Worm (Caenorhabditis elegans) whole organism, young adult: Measurements from ENCODE around the gene D1086.12.
"Not testable (repeated sequence)": the region's sequence is repeated elsewhere in the genome, so short reads cannot be mapped to it uniquely, and the experiment has no call there.

Source experiments
- B0019.2 ChIP-seq: fragments of 200-800 bp; sonication (Bioruptor generic); conservative IDR thresholded peaks from 2 replicates; pipeline ENCODE4 v1.3.6; 2022; ENCODE audit warnings: missing genetic modification reagents, missing genetic modification characterization, missing compliant biosample characterization
- B0035.1 ChIP-seq: sonication (generic microtip); optimal IDR thresholded peaks from 2 replicates; lab custom pipeline; 2016; ENCODE audit warnings: missing genetic modification characterization, mild to moderate bottlenecking, missing compliant biosample characterization, missing genotype, missing genetic modification reagents
- B0261.1 ChIP-seq: sonication (generic microtip); optimal IDR thresholded peaks from 2 replicates; lab custom pipeline; 2016; ENCODE audit warnings: mild to moderate bottlenecking, missing genetic modification characterization, moderate library complexity, missing compliant biosample characterization
- D2030.7 ChIP-seq: fragments of 200-800 bp; sonication (Bioruptor generic); IDR thresholded peaks from 2 replicates; pipeline ENCODE4 v1.3.6; 2022; ENCODE audit warnings: missing genetic modification reagents, missing genetic modification characterization, missing compliant biosample characterization
- F33H1.4 ChIP-seq: fragments of 200-800 bp; sonication (Bioruptor generic); IDR thresholded peaks from 2 replicates; pipeline ENCODE4 v1.3.6; 2022; ENCODE audit warnings: missing genetic modification reagents, missing genetic modification characterization, missing compliant biosample characterization
- F37B4.10 ChIP-seq: fragments of 200-800 bp; sonication (Bioruptor generic); IDR thresholded peaks from 2 replicates; pipeline ENCODE4 v1.3.6; 2022; ENCODE audit warnings: missing genetic modification characterization, missing compliant biosample characterization
- F52B5.7 ChIP-seq: sonication (generic microtip); optimal IDR thresholded peaks from 2 replicates; lab custom pipeline; 2016; ENCODE audit warnings: mild to moderate bottlenecking, missing genetic modification characterization, missing compliant biosample characterization
- F57C9.4 ChIP-seq: sonication (generic microtip); optimal IDR thresholded peaks from 2 replicates; lab custom pipeline; 2017; ENCODE audit warnings: mild to moderate bottlenecking, missing genetic modification characterization, missing compliant biosample characterization
- K11D2.4 ChIP-seq: fragments of 200-800 bp; sonication (Bioruptor generic); IDR thresholded peaks from 2 replicates; pipeline ENCODE4 v1.3.6; 2022; ENCODE audit warnings: missing genetic modification reagents, missing genetic modification characterization, missing compliant biosample characterization
- K12H6.12 ChIP-seq: fragments of 200-800 bp; sonication (Bioruptor generic); optimal IDR thresholded peaks from 2 replicates; lab custom pipeline; 2018; ENCODE audit warnings: mild to moderate bottlenecking, missing genetic modification characterization, missing compliant biosample characterization
- Y53G8AR.9 ChIP-seq: fragments of 200-800 bp; sonication (Bioruptor generic); conservative IDR thresholded peaks from 2 replicates; pipeline ENCODE4 v1.3.6; 2022; ENCODE audit warnings: missing genetic modification reagents, missing genetic modification characterization, missing compliant biosample characterization
- Y56A3A.18 ChIP-seq: fragments of 200-800 bp; sonication (Bioruptor generic); IDR thresholded peaks from 2 replicates; pipeline ENCODE4 v1.3.6; 2022; ENCODE audit warnings: missing genetic modification reagents, missing genetic modification characterization, missing compliant biosample characterization
- Y67H2A.10 ChIP-seq: fragments of 200-800 bp; sonication (Bioruptor generic); conservative IDR thresholded peaks from 2 replicates; pipeline ENCODE4 v1.3.6; 2022; ENCODE audit warnings: missing genetic modification reagents, missing genetic modification characterization, missing compliant biosample characterization
- ZK185.1 ChIP-seq: sonication (generic microtip); optimal IDR thresholded peaks from 2 replicates; lab custom pipeline; 2016; ENCODE audit warnings: mild to moderate bottlenecking, missing genetic modification characterization, missing compliant biosample characterization; ENCODE audit not compliant: poor library complexity, severe bottlenecking
- akir-1 ChIP-seq: fragments of 200-800 bp; sonication (Bioruptor generic); optimal IDR thresholded peaks from 2 replicates; lab custom pipeline; 2018; ENCODE audit warnings: mild to moderate bottlenecking, missing genetic modification characterization, moderate library complexity, missing compliant biosample characterization
- aptf-2 ChIP-seq: fragments of 200-800 bp; sonication (Bioruptor generic); conservative IDR thresholded peaks from 2 replicates; pipeline ENCODE4 v1.3.6; 2022; ENCODE audit warnings: missing genetic modification reagents, missing genetic modification characterization, missing compliant biosample characterization
- athp-1 ChIP-seq: sonication (generic microtip); optimal IDR thresholded peaks from 2 replicates; lab custom pipeline; 2017; ENCODE audit warnings: mild to moderate bottlenecking, missing genetic modification characterization, missing compliant biosample characterization
- attf-5 ChIP-seq: fragments of 200-800 bp; sonication (Bioruptor generic); optimal IDR thresholded peaks from 2 replicates; lab custom pipeline; 2018; ENCODE audit warnings: mild to moderate bottlenecking, missing genetic modification characterization, missing compliant biosample characterization
- attf-6 ChIP-seq: fragments of 200-800 bp; sonication (Bioruptor generic); IDR thresholded peaks from 2 replicates; pipeline ENCODE4 v1.3.6; 2022; ENCODE audit warnings: missing genetic modification reagents, missing genetic modification characterization, missing compliant biosample characterization
- cebp-1 ChIP-seq, 2 experiments: fragments of 200-800 bp in 1 of 2; sonication (Bioruptor generic) in 1 of 2; sonication (generic microtip) in 1 of 2; IDR thresholded peaks in 1 of 2; optimal IDR thresholded peaks in 1 of 2; 2 replicates each; pipeline versions ENCODE4 v1.3.6 to Lab custom; 2017 to 2022; ENCODE audit warnings: missing compliant biosample characterization in 2 of 2, missing genetic modification characterization in 2 of 2, mild to moderate bottlenecking in 1 of 2, missing genetic modification reagents in 1 of 2, moderate library complexity in 1 of 2
- ceh-100 ChIP-seq: fragments of 200-800 bp; sonication (Bioruptor generic); IDR thresholded peaks from 2 replicates; pipeline ENCODE4 v1.3.6; 2022; ENCODE audit warnings: missing genetic modification reagents, missing genetic modification characterization, missing compliant biosample characterization
- ceh-27 ChIP-seq: fragments of 200-800 bp; sonication (Bioruptor generic); optimal IDR thresholded peaks from 2 replicates; lab custom pipeline; 2018; ENCODE audit warnings: mild to moderate bottlenecking, missing genetic modification characterization, moderate library complexity, missing compliant biosample characterization
- ceh-40 ChIP-seq: fragments of 200-800 bp; sonication (Bioruptor generic); IDR thresholded peaks from 2 replicates; pipeline ENCODE4 v1.3.6; 2022; ENCODE audit warnings: missing genetic modification characterization, missing compliant biosample characterization
- ceh-58 ChIP-seq: fragments of 200-800 bp; sonication (Bioruptor generic); IDR thresholded peaks from 2 replicates; pipeline ENCODE4 v1.3.6; 2022; ENCODE audit warnings: missing genetic modification characterization, missing compliant biosample characterization
- ceh-91 ChIP-seq: fragments of 200-800 bp; sonication (Bioruptor generic); IDR thresholded peaks from 2 replicates; pipeline ENCODE4 v1.3.6; 2022; ENCODE audit warnings: missing genetic modification reagents, missing genetic modification characterization, missing compliant biosample characterization
- chd-7 ChIP-seq: sonication (generic microtip); optimal IDR thresholded peaks from 2 replicates; lab custom pipeline; 2016; ENCODE audit warnings: mild to moderate bottlenecking, missing genetic modification characterization, moderate library complexity, missing compliant biosample characterization
- dox-1 ChIP-seq: fragments of 200-800 bp; sonication (Bioruptor generic); IDR thresholded peaks from 2 replicates; pipeline ENCODE4 v1.3.6; 2022; ENCODE audit warnings: missing genetic modification reagents, missing genetic modification characterization, missing compliant biosample characterization
- ekl-4 ChIP-seq: fragments of 200-800 bp; sonication (Bioruptor generic); IDR thresholded peaks from 2 replicates; pipeline ENCODE4 v1.3.6; 2022; ENCODE audit warnings: missing genetic modification reagents, missing genetic modification characterization, missing compliant biosample characterization
- ets-4 ChIP-seq: fragments of 200-800 bp; sonication (Bioruptor generic); optimal IDR thresholded peaks from 2 replicates; lab custom pipeline; 2018; ENCODE audit warnings: mild to moderate bottlenecking, missing genetic modification characterization, missing compliant biosample characterization
- hrde-1 ChIP-seq: sonication (generic microtip); optimal IDR thresholded peaks from 2 replicates; lab custom pipeline; 2016; ENCODE audit warnings: missing genetic modification characterization, mild to moderate bottlenecking, missing compliant biosample characterization, moderate library complexity, missing genotype, missing genetic modification reagents, borderline replicate concordance
- lag-1 ChIP-seq: fragments of 200-800 bp; sonication (Bioruptor generic); IDR thresholded peaks from 2 replicates; pipeline ENCODE4 v1.3.6; 2022; ENCODE audit warnings: missing genetic modification reagents, missing genetic modification characterization, missing compliant biosample characterization
- let-526 ChIP-seq: fragments of 200-800 bp; sonication (Bioruptor generic); IDR thresholded peaks from 2 replicates; pipeline ENCODE4 v1.3.6; 2022; ENCODE audit warnings: missing genetic modification reagents, missing genetic modification characterization, missing compliant biosample characterization
- lin-40 ChIP-seq: sonication (generic microtip); optimal IDR thresholded peaks from 2 replicates; lab custom pipeline; 2016; ENCODE audit warnings: missing genetic modification characterization, mild to moderate bottlenecking, missing compliant biosample characterization, missing genotype, missing genetic modification reagents
- lir-1 ChIP-seq: fragments of 200-800 bp; sonication (Bioruptor generic); conservative IDR thresholded peaks from 2 replicates; pipeline ENCODE4 v1.3.6; 2022; ENCODE audit warnings: missing genetic modification reagents, missing genetic modification characterization, missing compliant biosample characterization
- madf-8 ChIP-seq: fragments of 200-800 bp; sonication (Bioruptor generic); conservative IDR thresholded peaks from 2 replicates; pipeline ENCODE4 v1.3.6; 2022; ENCODE audit warnings: missing genetic modification reagents, missing genetic modification characterization, missing compliant biosample characterization
- rcor-1 ChIP-seq: fragments of 200-800 bp; sonication (Bioruptor generic); IDR thresholded peaks from 2 replicates; pipeline ENCODE4 v1.3.6; 2022; ENCODE audit warnings: missing genetic modification reagents, missing genetic modification characterization, missing compliant biosample characterization
- rec-8 ChIP-seq, 2 experiments: sonication (generic microtip); optimal IDR thresholded peaks; 2 replicates each; lab custom pipeline; 2016; ENCODE audit warnings: mild to moderate bottlenecking in 2 of 2, missing genetic modification characterization in 2 of 2, missing genetic modification reagents in 2 of 2, missing genotype in 2 of 2, missing biosample characterization in 1 of 2, missing compliant biosample characterization in 1 of 2, moderate library complexity in 1 of 2
- snpc-1.3 ChIP-seq: sonication (generic microtip); optimal IDR thresholded peaks from 2 replicates; lab custom pipeline; 2017; ENCODE audit warnings: missing genetic modification characterization, mild to moderate bottlenecking, missing compliant biosample characterization, antibody characterized with exemption, moderate library complexity, missing genotype, missing genetic modification reagents; ENCODE audit not compliant: insufficient read depth
- snpc-4 ChIP-seq, 5 experiments: fragments of 150-350 bp in 1 of 5; sonication (generic microtip) in 4 of 5; optimal IDR thresholded peaks; 2 replicates each; lab custom pipeline; 2014 to 2018; ENCODE audit warnings: missing genetic modification characterization in 5 of 5, missing biosample characterization in 3 of 5, antibody characterized with exemption in 2 of 5, mild to moderate bottlenecking in 2 of 5, missing compliant biosample characterization in 2 of 5, missing genotype in 2 of 5, moderate library complexity in 2 of 5, missing genetic modification reagents in 1 of 5
- zfh-2 ChIP-seq: fragments of 200-800 bp; sonication (Bioruptor generic); conservative IDR thresholded peaks from 2 replicates; pipeline ENCODE4 v1.3.6; 2022; ENCODE audit warnings: missing genetic modification reagents, missing genetic modification characterization, missing compliant biosample characterization
- zim-3 ChIP-seq: sonication (generic microtip); optimal IDR thresholded peaks from 2 replicates; lab custom pipeline; 2017; ENCODE audit warnings: mild to moderate bottlenecking, missing genetic modification characterization, moderate library complexity, missing compliant biosample characterization
- ztf-26 ChIP-seq: sonication (generic microtip); optimal IDR thresholded peaks from 2 replicates; lab custom pipeline; 2017; ENCODE audit warnings: missing genetic modification characterization, missing compliant biosample characterization
- ztf-28 ChIP-seq: fragments of 200-800 bp; sonication (Bioruptor generic); IDR thresholded peaks from 2 replicates; pipeline ENCODE4 v1.3.6; 2022; ENCODE audit warnings: missing genetic modification reagents, missing genetic modification characterization, missing compliant biosample characterization
- ztf-6 ChIP-seq: fragments of 200-800 bp; sonication (Bioruptor generic); IDR thresholded peaks from 2 replicates; pipeline ENCODE4 v1.3.6; 2022; ENCODE audit warnings: missing genetic modification reagents, missing genetic modification characterization, missing compliant biosample characterization

The D1086.12 gene

DNA sequence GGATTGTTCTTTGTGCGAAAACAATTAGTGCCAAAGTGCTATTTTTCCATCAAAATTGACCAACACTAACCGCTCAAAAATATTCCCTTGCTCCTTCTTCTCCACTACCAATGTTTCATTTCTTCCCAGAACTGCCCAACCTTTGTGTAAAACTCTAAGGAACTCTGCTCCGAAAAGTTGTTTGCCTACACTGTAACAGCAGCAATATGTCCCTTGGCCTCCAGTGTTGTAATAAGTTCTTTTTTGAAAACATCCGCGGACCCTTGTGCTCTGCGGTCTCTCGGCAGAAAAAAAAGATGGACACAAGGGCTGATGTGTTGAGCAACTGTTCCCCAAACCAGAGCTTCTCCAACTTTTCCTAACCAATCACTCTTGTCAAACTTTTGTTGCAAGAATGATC is at the start of gene D1086.12:
Gene D1086.12 (plus strand): TSS at position 301 of the 400 bp plus-strand sequence.
- TF ChIP-seq ets-4, result no peak
- TF ChIP-seq B0019.2 (GFP tag; lab: Robert Waterston, UW), result no peak
- TF ChIP-seq lin-40, result no peak
- no peak for TF ChIP-seq B0261.1 (tag; lab: Kevin White, UChicago)
- TF ChIP-seq snpc-1.3, result no peak

- TF ChIP-seq ztf-28, result peak; percentile 91
- peak; percentile 91 for TF ChIP-seq aptf-2 (GFP tag; lab: Robert Waterston, UW)
- peak; percentile 94 for TF ChIP-seq ztf-26 (tag; lab: Kevin White, UChicago)
- 0 out of 2 replicates have a peak, but pooled peaks have one; percentile 25 for TF ChIP-seq ceh-40 (GFP tag; lab: Robert Waterston, UW)
- TF ChIP-seq attf-5 (GFP tag; lab: Kevin White, UChicago), result peak; percentile 95
- peak; percentile 8 for TF ChIP-seq hrde-1 (tag; lab: Kevin White, UChicago)
- peak; percentile 97 for TF ChIP-seq lag-1 (GFP tag; lab: Robert Waterston, UW)
- TF ChIP-seq cebp-1 (GFP tag; IDR thresholded peaks at IDR 0.05; lab: Robert Waterston, UW), result peak; percentile 87
- TF ChIP-seq cebp-1 (tag; optimal IDR thresholded peaks at IDR 0.05; lab: Kevin White, UChicago), result peak; percentile 87
- TF ChIP-seq rec-8 (tag; optimal IDR thresholded peaks at IDR 0.05; lab: Kevin White, UChicago), result peak; percentile 57 to 79
- TF ChIP-seq D2030.7, result peak; percentile 60
- TF ChIP-seq snpc-4 (GFP tag; optimal IDR thresholded peaks at IDR 0.05; lab: Kevin White, UChicago), result not testable (repeated sequence)
- TF ChIP-seq snpc-4 (tag; optimal IDR thresholded peaks at IDR 0.05; lab: Kevin White, UChicago), result peak in 3 of 4 experiments; percentile 48 to 82 (median 77)
- TF ChIP-seq let-526 (GFP tag; lab: Robert Waterston, UW), result peak; percentile 98
- peak; percentile 97 for TF ChIP-seq lir-1 (GFP tag; lab: Robert Waterston, UW)
- peak; percentile 72 for TF ChIP-seq F33H1.4 (GFP tag; lab: Robert Waterston, UW)
- peak; percentile 97 for TF ChIP-seq ZK185.1 (tag; lab: Kevin White, UChicago)
- peak; percentile 98 for TF ChIP-seq ekl-4 (GFP tag; lab: Robert Waterston, UW)
- peak; percentile 77 for TF ChIP-seq ceh-91 (GFP tag; lab: Robert Waterston, UW)
- peak; percentile 87 for TF ChIP-seq F57C9.4
- peak; percentile 91 for TF ChIP-seq athp-1
- TF ChIP-seq ztf-6 (GFP tag; lab: Robert Waterston, UW), result peak; percentile 91
- peak; percentile 67 for TF ChIP-seq madf-8
- TF ChIP-seq K12H6.12 (tag; lab: Kevin White, UChicago), result peak; percentile 92
- peak; percentile 93 for TF ChIP-seq Y56A3A.18 (GFP tag; lab: Robert Waterston, UW)
- TF ChIP-seq F52B5.7 (tag; lab: Kevin White, UChicago), result peak; percentile 73
- TF ChIP-seq zim-3 (tag; lab: Kevin White, UChicago), result peak; percentile 89
- TF ChIP-seq zfh-2 (GFP tag; lab: Robert Waterston, UW), result peak; percentile 82
- peak; percentile 94 for TF ChIP-seq ceh-100 (GFP tag; lab: Robert Waterston, UW)
- peak; percentile 98 for TF ChIP-seq dox-1 (GFP tag; lab: Robert Waterston, UW)
- peak; percentile 94 for TF ChIP-seq akir-1 (GFP tag; lab: Kevin White, UChicago)
- TF ChIP-seq K11D2.4 (GFP tag; lab: Robert Waterston, UW), result peak; percentile 97
- 0 out of 2 replicates have a peak, but pooled peaks have one; percentile 13 for TF ChIP-seq ceh-58
- peak; percentile 90; the same call in 1 of the 2 replicates for TF ChIP-seq F37B4.10
- TF ChIP-seq Y53G8AR.9 (GFP tag; lab: Robert Waterston, UW), result peak; percentile 97
- peak; percentile 90 for TF ChIP-seq Y67H2A.10
- peak; percentile 95 for TF ChIP-seq rcor-1
- peak; percentile 96 for TF ChIP-seq ceh-27 (GFP tag; lab: Kevin White, UChicago)
- peak; percentile 62 for TF ChIP-seq B0035.1
- TF ChIP-seq attf-6 (GFP tag; lab: Robert Waterston, UW), result peak; percentile 58
- peak; percentile 87 for TF ChIP-seq chd-7 (tag; lab: Kevin White, UChicago)
- peak; percentile 96 for TF ChIP-seq lin-40
Observed at ce11 chrV:14055097-14055496, 45.9 kb upstream of the D1086.12 start.
